Worm (Caenorhabditis elegans) whole organism, mixed stage, embryonic: ENCODE results near the gene hlh-14.

Experiments used
- bed-3 ChIP-seq: fragments of 200-800 bp; sonication (Bioruptor generic); optimal IDR thresholded peaks from 3 replicates; lab custom pipeline; 2018; ENCODE audit warnings: mild to moderate bottlenecking, missing genetic modification characterization, moderate library complexity, missing compliant biosample characterization
- blmp-1 ChIP-seq: fragments of 150-350 bp; optimal IDR thresholded peaks from 2 replicates; lab custom pipeline; 2014; ENCODE audit warnings: missing biosample characterization, missing genetic modification characterization
- ceh-39 ChIP-seq: fragments of 150-350 bp; optimal IDR thresholded peaks from 2 replicates; lab custom pipeline; 2014; ENCODE audit warnings: missing biosample characterization, missing genetic modification characterization
- cnd-1 ChIP-seq: fragments of 200-800 bp; sonication (Bioruptor generic); optimal IDR thresholded peaks from 2 replicates; lab custom pipeline; 2018; ENCODE audit warnings: mild to moderate bottlenecking, missing genetic modification characterization, missing compliant biosample characterization
- elt-1 ChIP-seq: sonication (generic microtip); optimal IDR thresholded peaks from 2 replicates; lab custom pipeline; 2017; ENCODE audit warnings: missing genetic modification characterization, mild to moderate bottlenecking, missing compliant biosample characterization, antibody characterized with exemption, moderate library complexity, borderline replicate concordance; ENCODE audit not compliant: insufficient read depth
- elt-3 ChIP-seq: fragments of 150-350 bp; optimal IDR thresholded peaks from 2 replicates; lab custom pipeline; 2014; ENCODE audit warnings: missing biosample characterization, missing genetic modification characterization
- lin-13 ChIP-seq: fragments of 150-350 bp; optimal IDR thresholded peaks from 2 replicates; lab custom pipeline; 2014; ENCODE audit warnings: missing biosample characterization, missing genetic modification characterization
- mab-5 ChIP-seq: fragments of 150-350 bp; optimal IDR thresholded peaks from 2 replicates; lab custom pipeline; 2014; ENCODE audit warnings: missing biosample characterization, missing genetic modification characterization
- mep-1 ChIP-seq: fragments of 150-350 bp; optimal IDR thresholded peaks from 2 replicates; lab custom pipeline; 2017; ENCODE audit warnings: missing biosample characterization, missing genetic modification reagents, missing genetic modification characterization, inconsistent platforms
- mls-2 ChIP-seq: sonication (generic microtip); optimal IDR thresholded peaks from 2 replicates; lab custom pipeline; 2016; ENCODE audit warnings: mild to moderate bottlenecking, missing genetic modification characterization, moderate library complexity, missing compliant biosample characterization
- unc-62 ChIP-seq: fragments of 150-350 bp; optimal IDR thresholded peaks from 2 replicates; lab custom pipeline; 2014; ENCODE audit warnings: missing biosample characterization, missing genetic modification reagents, missing genetic modification characterization
- zip-8 ChIP-seq: fragments of 150-350 bp; optimal IDR thresholded peaks from 2 replicates; lab custom pipeline; 2014; ENCODE audit warnings: missing biosample characterization, missing genetic modification characterization

ce11 chrII:5738795-5739194 is at the start of gene hlh-14:
- TF ChIP-seq lin-13 (tag; lab: Kevin White, UChicago) (no peak), mep-1 (tag; lab: Kevin White, UChicago) (no peak), ceh-39 (tag; lab: Kevin White, UChicago) (no peak), unc-62 (no peak), blmp-1 (tag; lab: Kevin White, UChicago) (no peak), mls-2 (tag; lab: Kevin White, UChicago) (no peak), zip-8 (tag; lab: Kevin White, UChicago) (no peak), elt-1 (no peak), mab-5 (tag; lab: Kevin White, UChicago) (no peak), cnd-1 (no peak), elt-3 (no peak), bed-3 (no peak)
